Worm (Caenorhabditis elegans) whole organism, mixed stage, embryonic: ENCODE data around the gene slmp-1.

ENCODE experiments used
- M03D4.4 ChIP-seq: sonication (generic microtip); optimal IDR thresholded peaks from 2 replicates; lab custom pipeline; 2017; ENCODE audit warnings: mild to moderate bottlenecking, missing genetic modification characterization, missing compliant biosample characterization
- elt-1 ChIP-seq: sonication (generic microtip); optimal IDR thresholded peaks from 2 replicates; lab custom pipeline; 2017; ENCODE audit warnings: missing genetic modification characterization, mild to moderate bottlenecking, missing compliant biosample characterization, antibody characterized with exemption, moderate library complexity, borderline replicate concordance; ENCODE audit not compliant: insufficient read depth
- elt-3 ChIP-seq: fragments of 150-350 bp; optimal IDR thresholded peaks from 2 replicates; lab custom pipeline; 2014; ENCODE audit warnings: missing biosample characterization, missing genetic modification characterization
- flh-1 ChIP-seq: fragments of 200-800 bp; sonication (Bioruptor generic); optimal IDR thresholded peaks from 2 replicates; lab custom pipeline; 2018; ENCODE audit warnings: mild to moderate bottlenecking, missing genetic modification characterization, moderate library complexity, missing compliant biosample characterization
- lin-13 ChIP-seq: fragments of 150-350 bp; optimal IDR thresholded peaks from 2 replicates; lab custom pipeline; 2014; ENCODE audit warnings: missing biosample characterization, missing genetic modification characterization
- lsy-2 ChIP-seq: fragments of 150-350 bp; optimal IDR thresholded peaks from 2 replicates; lab custom pipeline; 2014; ENCODE audit warnings: missing biosample characterization, missing genetic modification characterization
- mep-1 ChIP-seq: fragments of 150-350 bp; optimal IDR thresholded peaks from 2 replicates; lab custom pipeline; 2017; ENCODE audit warnings: missing biosample characterization, missing genetic modification reagents, missing genetic modification characterization, inconsistent platforms
- nhr-12 ChIP-seq: fragments of 150-350 bp; optimal IDR thresholded peaks from 2 replicates; lab custom pipeline; 2014; ENCODE audit warnings: missing biosample characterization, missing genetic modification characterization
- nhr-2 ChIP-seq: fragments of 150-350 bp; optimal IDR thresholded peaks from 2 replicates; lab custom pipeline; 2014; ENCODE audit warnings: missing biosample characterization, missing genetic modification characterization
- nhr-237 ChIP-seq: fragments of 150-350 bp; optimal IDR thresholded peaks from 2 replicates; lab custom pipeline; 2014; ENCODE audit warnings: missing biosample characterization, missing genetic modification characterization
- nhr-76 ChIP-seq: sonication (generic microtip); optimal IDR thresholded peaks from 2 replicates; lab custom pipeline; 2017; ENCODE audit warnings: missing biosample characterization, missing genetic modification characterization
- pha-4 ChIP-seq: fragments of 150-350 bp; optimal IDR thresholded peaks from 2 replicates; lab custom pipeline; 2018; ENCODE audit warnings: missing biosample characterization, missing genetic modification reagents, missing genetic modification characterization
- snpc-4 ChIP-seq: fragments of 150-350 bp; optimal IDR thresholded peaks from 2 replicates; lab custom pipeline; 2014; ENCODE audit warnings: missing biosample characterization, missing genetic modification characterization
- unc-62 ChIP-seq: fragments of 150-350 bp; optimal IDR thresholded peaks from 2 replicates; lab custom pipeline; 2014; ENCODE audit warnings: missing biosample characterization, missing genetic modification reagents, missing genetic modification characterization

DNA sequence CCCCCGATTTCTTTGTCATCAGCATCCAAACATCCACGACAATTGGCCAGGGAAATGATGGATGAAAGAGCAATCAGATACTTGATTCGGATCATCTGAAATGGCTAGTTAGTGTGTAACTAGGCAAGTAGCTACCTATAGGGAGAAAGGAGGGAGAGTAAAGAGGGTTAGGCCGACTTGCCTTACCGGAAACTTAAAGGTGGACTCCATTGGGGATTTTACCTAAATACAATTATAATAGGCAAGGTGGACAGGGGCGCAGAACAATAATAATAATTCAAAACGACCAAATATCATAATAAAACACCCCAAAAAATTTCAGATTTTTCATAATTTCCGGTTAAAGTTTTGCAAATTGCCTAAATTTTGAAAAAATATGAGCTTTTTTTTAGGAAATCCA is 54.0 kb downstream of the slmp-1 start, which contains the start of gene clec-173:
- TF ChIP-seq snpc-4 (tag; lab: Kevin White, UChicago) = no peak
- no peak for TF ChIP-seq M03D4.4 (tag; lab: Kevin White, UChicago)
- no peak for TF ChIP-seq nhr-76 (tag; lab: Kevin White, UChicago)
- TF ChIP-seq pha-4 = no peak
- no peak for TF ChIP-seq lin-13
- no peak for TF ChIP-seq nhr-237 (tag; lab: Kevin White, UChicago)
- TF ChIP-seq lsy-2 (tag; lab: Kevin White, UChicago) = no peak
- TF ChIP-seq elt-1 = no peak
- TF ChIP-seq mep-1 (tag; lab: Kevin White, UChicago) = no peak
- TF ChIP-seq elt-3 = no peak
- TF ChIP-seq nhr-2 (tag; lab: Kevin White, UChicago) = no peak
- TF ChIP-seq flh-1 (GFP tag; lab: Kevin White, UChicago) = no peak
- no peak for TF ChIP-seq nhr-12 (tag; lab: Kevin White, UChicago)
- TF ChIP-seq unc-62 (GFP tag; lab: Kevin White, UChicago) = no peak
